Worm (Caenorhabditis elegans) whole organism, young adult: ENCODE measurements around the gene srz-12.

ENCODE experiments used
- B0336.3 ChIP-seq: fragments of 200-800 bp; sonication (Bioruptor generic); IDR thresholded peaks from 2 replicates; pipeline ENCODE4 v1.3.6; 2022; ENCODE audit warnings: missing genetic modification characterization, missing compliant biosample characterization
- C06A6.2 ChIP-seq: fragments of 200-800 bp; sonication (Bioruptor generic); conservative IDR thresholded peaks from 2 replicates; pipeline ENCODE4 v1.3.6; 2022; ENCODE audit warnings: missing genetic modification characterization, missing compliant biosample characterization
- C17E4.6 ChIP-seq: fragments of 200-800 bp; sonication (Bioruptor generic); IDR thresholded peaks from 2 replicates; pipeline ENCODE4 v1.3.6; 2022; ENCODE audit warnings: missing genetic modification reagents, missing genetic modification characterization, missing compliant biosample characterization
- F10E7.11 ChIP-seq: sonication (generic microtip); optimal IDR thresholded peaks from 2 replicates; lab custom pipeline; 2017; ENCODE audit warnings: mild to moderate bottlenecking, missing genetic modification characterization, moderate library complexity, missing compliant biosample characterization
- F33H1.4 ChIP-seq: fragments of 200-800 bp; sonication (Bioruptor generic); IDR thresholded peaks from 2 replicates; pipeline ENCODE4 v1.3.6; 2022; ENCODE audit warnings: missing genetic modification reagents, missing genetic modification characterization, missing compliant biosample characterization
- F37B4.10 ChIP-seq: fragments of 200-800 bp; sonication (Bioruptor generic); IDR thresholded peaks from 2 replicates; pipeline ENCODE4 v1.3.6; 2022; ENCODE audit warnings: missing genetic modification characterization, missing compliant biosample characterization
- T07F8.4 ChIP-seq: sonication (generic microtip); optimal IDR thresholded peaks from 2 replicates; lab custom pipeline; 2016; ENCODE audit warnings: mild to moderate bottlenecking, missing genetic modification characterization, moderate library complexity, missing compliant biosample characterization
- T26A5.8 ChIP-seq: sonication (generic microtip); optimal IDR thresholded peaks from 2 replicates; lab custom pipeline; 2016; ENCODE audit warnings: missing genetic modification characterization, missing compliant biosample characterization
- Y95B8A.8 ChIP-seq: fragments of 200-800 bp; sonication (Bioruptor generic); IDR thresholded peaks from 2 replicates; pipeline ENCODE4 v1.3.6; 2022; ENCODE audit warnings: missing genetic modification reagents, missing genetic modification characterization, missing compliant biosample characterization
- ama-1 ChIP-seq, 3 experiments: fragments of 150-350 bp in 1 of 3; sonication (generic microtip) in 2 of 3; optimal IDR thresholded peaks; 2 replicates each; lab custom pipeline; 2014 to 2018; ENCODE audit warnings: missing biosample characterization in 2 of 3, missing genetic modification characterization in 2 of 3, missing genetic modification reagents in 2 of 3
- aptf-2 ChIP-seq: fragments of 200-800 bp; sonication (Bioruptor generic); conservative IDR thresholded peaks from 2 replicates; pipeline ENCODE4 v1.3.6; 2022; ENCODE audit warnings: missing genetic modification reagents, missing genetic modification characterization, missing compliant biosample characterization
- atf-7 ChIP-seq: sonication (generic microtip); optimal IDR thresholded peaks from 2 replicates; lab custom pipeline; 2017; ENCODE audit warnings: mild to moderate bottlenecking, missing genetic modification characterization, missing compliant biosample characterization
- attf-5 ChIP-seq: fragments of 200-800 bp; sonication (Bioruptor generic); optimal IDR thresholded peaks from 2 replicates; lab custom pipeline; 2018; ENCODE audit warnings: mild to moderate bottlenecking, missing genetic modification characterization, missing compliant biosample characterization
- attf-6 ChIP-seq: fragments of 200-800 bp; sonication (Bioruptor generic); IDR thresholded peaks from 2 replicates; pipeline ENCODE4 v1.3.6; 2022; ENCODE audit warnings: missing genetic modification reagents, missing genetic modification characterization, missing compliant biosample characterization
- bed-1 ChIP-seq: fragments of 200-800 bp; sonication (Bioruptor generic); IDR thresholded peaks from 2 replicates; pipeline ENCODE4 v1.3.6; 2022; ENCODE audit warnings: missing genetic modification reagents, missing genetic modification characterization, missing compliant biosample characterization
- cebp-1 ChIP-seq, 2 experiments: fragments of 200-800 bp in 1 of 2; sonication (Bioruptor generic) in 1 of 2; sonication (generic microtip) in 1 of 2; IDR thresholded peaks in 1 of 2; optimal IDR thresholded peaks in 1 of 2; 2 replicates each; pipeline versions ENCODE4 v1.3.6 to Lab custom; 2017 to 2022; ENCODE audit warnings: missing compliant biosample characterization in 2 of 2, missing genetic modification characterization in 2 of 2, mild to moderate bottlenecking in 1 of 2, missing genetic modification reagents in 1 of 2, moderate library complexity in 1 of 2
- ceh-58 ChIP-seq: fragments of 200-800 bp; sonication (Bioruptor generic); IDR thresholded peaks from 2 replicates; pipeline ENCODE4 v1.3.6; 2022; ENCODE audit warnings: missing genetic modification characterization, missing compliant biosample characterization
- dox-1 ChIP-seq: fragments of 200-800 bp; sonication (Bioruptor generic); IDR thresholded peaks from 2 replicates; pipeline ENCODE4 v1.3.6; 2022; ENCODE audit warnings: missing genetic modification reagents, missing genetic modification characterization, missing compliant biosample characterization
- fkh-3 ChIP-seq: sonication (generic microtip); optimal IDR thresholded peaks from 2 replicates; lab custom pipeline; 2016; ENCODE audit warnings: mild to moderate bottlenecking, missing genetic modification characterization, missing compliant biosample characterization
- gei-17 ChIP-seq: fragments of 200-800 bp; sonication (Bioruptor generic); optimal IDR thresholded peaks from 2 replicates; lab custom pipeline; 2018; ENCODE audit warnings: mild to moderate bottlenecking, missing genetic modification characterization, missing compliant biosample characterization
- him-1 ChIP-seq: sonication (generic microtip); optimal IDR thresholded peaks from 2 replicates; lab custom pipeline; 2016; ENCODE audit warnings: missing genotype, missing genetic modification reagents, missing genetic modification characterization, missing compliant biosample characterization
- hlh-26 ChIP-seq: fragments of 200-800 bp; sonication (Bioruptor generic); conservative IDR thresholded peaks from 2 replicates; pipeline ENCODE4 v1.3.6; 2022; ENCODE audit warnings: missing genetic modification reagents, missing genetic modification characterization, missing compliant biosample characterization
- hmg-1.2 ChIP-seq: fragments of 200-800 bp; sonication (Bioruptor generic); IDR thresholded peaks from 2 replicates; pipeline ENCODE4 v1.3.6; 2022; ENCODE audit warnings: missing genetic modification reagents, missing genetic modification characterization, missing compliant biosample characterization
- lag-1 ChIP-seq: fragments of 200-800 bp; sonication (Bioruptor generic); IDR thresholded peaks from 2 replicates; pipeline ENCODE4 v1.3.6; 2022; ENCODE audit warnings: missing genetic modification reagents, missing genetic modification characterization, missing compliant biosample characterization
- let-607 ChIP-seq, 2 experiments: fragments of 200-800 bp in 1 of 2; sonication (Bioruptor generic) in 1 of 2; sonication (generic microtip) in 1 of 2; optimal IDR thresholded peaks; 2 replicates each; lab custom pipeline; 2016 to 2018; ENCODE audit warnings: mild to moderate bottlenecking in 2 of 2, missing compliant biosample characterization in 2 of 2, missing genetic modification characterization in 2 of 2, moderate library complexity in 2 of 2, missing genotype in 1 of 2
- mcd-1 ChIP-seq: fragments of 200-800 bp; sonication (Bioruptor generic); IDR thresholded peaks from 2 replicates; pipeline ENCODE4 v1.3.6; 2022; ENCODE audit warnings: missing genetic modification reagents, missing genetic modification characterization, missing compliant biosample characterization
- mel-28 ChIP-seq: sonication (generic microtip); optimal IDR thresholded peaks from 2 replicates; lab custom pipeline; 2016; ENCODE audit warnings: borderline replicate concordance, mild to moderate bottlenecking, missing genetic modification characterization, missing compliant biosample characterization
- mes-4 ChIP-seq: sonication (generic microtip); optimal IDR thresholded peaks from 2 replicates; lab custom pipeline; 2016; ENCODE audit warnings: missing genotype, missing genetic modification characterization, missing compliant biosample characterization
- nfya-2 ChIP-seq: fragments of 200-800 bp; sonication (Bioruptor generic); IDR thresholded peaks from 2 replicates; pipeline ENCODE4 v1.3.6; 2022; ENCODE audit warnings: missing genetic modification reagents, missing genetic modification characterization, missing compliant biosample characterization
- nfyb-1 ChIP-seq: fragments of 200-800 bp; sonication (Bioruptor generic); IDR thresholded peaks from 2 replicates; pipeline ENCODE4 v1.3.6; 2022; ENCODE audit warnings: missing genetic modification reagents, missing genetic modification characterization, missing compliant biosample characterization
- nhr-27 ChIP-seq: fragments of 200-800 bp; sonication (Bioruptor generic); optimal IDR thresholded peaks from 2 replicates; lab custom pipeline; 2018; ENCODE audit warnings: mild to moderate bottlenecking, missing genetic modification characterization, moderate library complexity, missing compliant biosample characterization
- nhr-80 ChIP-seq: sonication (generic microtip); optimal IDR thresholded peaks from 2 replicates; lab custom pipeline; 2016; ENCODE audit warnings: missing genetic modification characterization, missing compliant biosample characterization
- pbrm-1 ChIP-seq: fragments of 200-800 bp; sonication (Bioruptor generic); IDR thresholded peaks from 2 replicates; pipeline ENCODE4 v1.3.6; 2022; ENCODE audit warnings: missing genetic modification reagents, missing genetic modification characterization, missing compliant biosample characterization
- pha-4 ChIP-seq: fragments of 150-350 bp; sonication (generic microtip); optimal IDR thresholded peaks from 2 replicates; lab custom pipeline; 2014; ENCODE audit warnings: missing biosample characterization, missing genetic modification reagents, missing genetic modification characterization
- repo-1 ChIP-seq: sonication (generic microtip); optimal IDR thresholded peaks from 2 replicates; lab custom pipeline; 2017; ENCODE audit warnings: mild to moderate bottlenecking, missing genetic modification characterization, missing compliant biosample characterization
- snpc-1.3 ChIP-seq: sonication (generic microtip); optimal IDR thresholded peaks from 2 replicates; lab custom pipeline; 2017; ENCODE audit warnings: missing genetic modification characterization, mild to moderate bottlenecking, missing compliant biosample characterization, antibody characterized with exemption, moderate library complexity, missing genotype, missing genetic modification reagents; ENCODE audit not compliant: insufficient read depth
- snpc-3.4 ChIP-seq: sonication (generic microtip); optimal IDR thresholded peaks from 2 replicates; lab custom pipeline; 2017; ENCODE audit warnings: missing genetic modification characterization, mild to moderate bottlenecking, missing compliant biosample characterization, antibody characterized with exemption, moderate library complexity, missing genotype, missing genetic modification reagents
- snpc-4 ChIP-seq, 5 experiments: fragments of 150-350 bp in 1 of 5; sonication (generic microtip) in 4 of 5; optimal IDR thresholded peaks; 2 replicates each; lab custom pipeline; 2014 to 2018; ENCODE audit warnings: missing genetic modification characterization in 5 of 5, missing biosample characterization in 3 of 5, antibody characterized with exemption in 2 of 5, mild to moderate bottlenecking in 2 of 5, missing compliant biosample characterization in 2 of 5, missing genotype in 2 of 5, moderate library complexity in 2 of 5, missing genetic modification reagents in 1 of 5
- somi-1 ChIP-seq: fragments of 200-800 bp; sonication (Bioruptor generic); optimal IDR thresholded peaks from 2 replicates; lab custom pipeline; 2018; ENCODE audit warnings: mild to moderate bottlenecking, missing genetic modification characterization, missing compliant biosample characterization
- unc-130 ChIP-seq: sonication (generic microtip); optimal IDR thresholded peaks from 2 replicates; lab custom pipeline; 2016; ENCODE audit warnings: missing genetic modification reagents, missing genetic modification characterization, missing compliant biosample characterization
- zfh-2 ChIP-seq: fragments of 200-800 bp; sonication (Bioruptor generic); conservative IDR thresholded peaks from 2 replicates; pipeline ENCODE4 v1.3.6; 2022; ENCODE audit warnings: missing genetic modification reagents, missing genetic modification characterization, missing compliant biosample characterization
- ztf-25 ChIP-seq: fragments of 200-800 bp; sonication (Bioruptor generic); IDR thresholded peaks from 2 replicates; pipeline ENCODE4 v1.3.6; 2022; ENCODE audit warnings: missing genetic modification reagents, missing genetic modification characterization, missing compliant biosample characterization
- ztf-26 ChIP-seq: sonication (generic microtip); optimal IDR thresholded peaks from 2 replicates; lab custom pipeline; 2017; ENCODE audit warnings: missing genetic modification characterization, missing compliant biosample characterization

Gene srz-12

ce11 chrV:15880705-15881104 is 18.2 kb upstream of the srz-12 start:
- TF ChIP-seq aptf-2 (no peak), unc-130 (GFP tag; lab: Kevin White, UChicago) (no peak), nfyb-1 (peak; percentile 60; the same call in 1 of the 2 replicates), B0336.3 (GFP tag; lab: Robert Waterston, UW) (0 out of 2 replicates have a peak, but pooled peaks have one; percentile 35), Y95B8A.8 (no peak), fkh-3 (tag; lab: Kevin White, UChicago) (no peak), zfh-2 (GFP tag; lab: Robert Waterston, UW) (no peak), bed-1 (GFP tag; lab: Robert Waterston, UW) (no peak), pha-4 (tag; lab: Kevin White, UChicago) (peak; percentile 52), snpc-4 (GFP tag; optimal IDR thresholded peaks at IDR 0.05; lab: Kevin White, UChicago) (no peak), snpc-4 (tag; optimal IDR thresholded peaks at IDR 0.05; lab: Kevin White, UChicago) (peak in 1 of 4 experiments; percentile 11), somi-1 (no peak), nhr-80 (peak; percentile 70), pbrm-1 (no peak), hmg-1.2 (peak; percentile 62; the same call in 1 of the 2 replicates), F37B4.10 (no peak), C17E4.6 (GFP tag; lab: Robert Waterston, UW) (no peak), ceh-58 (GFP tag; lab: Robert Waterston, UW) (no peak), F10E7.11 (tag; lab: Kevin White, UChicago) (no peak), mcd-1 (GFP tag; lab: Robert Waterston, UW) (no peak), attf-6 (GFP tag; lab: Robert Waterston, UW) (no peak), ztf-25 (GFP tag; lab: Robert Waterston, UW) (no peak), T07F8.4 (no peak), nfya-2 (GFP tag; lab: Robert Waterston, UW) (no peak), dox-1 (0 out of 2 replicates have a peak, but pooled peaks have one; percentile 23), nhr-27 (tag; lab: Kevin White, UChicago) (no peak), snpc-1.3 (tag; lab: Kevin White, UChicago) (no peak), repo-1 (tag; lab: Kevin White, UChicago) (no peak), mel-28 (no peak), cebp-1 (GFP tag; IDR thresholded peaks at IDR 0.05; lab: Robert Waterston, UW) (peak; percentile 91), cebp-1 (tag; optimal IDR thresholded peaks at IDR 0.05; lab: Kevin White, UChicago) (peak; percentile 94), ama-1 (optimal IDR thresholded peaks at IDR 0.05; lab: Kevin White, UChicago) (no peak), ama-1 (GFP tag; optimal IDR thresholded peaks at IDR 0.05; lab: Kevin White, UChicago) (no peak), attf-5 (GFP tag; lab: Kevin White, UChicago) (peak; percentile 77), C06A6.2 (no peak), F33H1.4 (GFP tag; lab: Robert Waterston, UW) (no peak), atf-7 (tag; lab: Kevin White, UChicago) (peak; percentile 73)

ce11 chrV:15880033-15880432 is 17.5 kb upstream of the srz-12 start:
- TF ChIP-seq T26A5.8 (tag; lab: Kevin White, UChicago) (no peak), hlh-26 (GFP tag; lab: Robert Waterston, UW) (no peak), somi-1 (no peak), bed-1 (GFP tag; lab: Robert Waterston, UW) (no peak), let-607 (tag; optimal IDR thresholded peaks at IDR 0.05; lab: Kevin White, UChicago) (no peak), him-1 (no peak), F37B4.10 (no peak), snpc-3.4 (tag; lab: Kevin White, UChicago) (no peak), mes-4 (tag; lab: Kevin White, UChicago) (no peak), gei-17 (GFP tag; lab: Kevin White, UChicago) (no peak), T07F8.4 (no peak), lag-1 (no peak), ztf-26 (tag; lab: Kevin White, UChicago) (no peak)
